Fruit fly (Drosophila melanogaster) whole organism, embryonic: ENCODE data around the gene Nepl18.

ENCODE experiments used
- Ada2b ChIP-seq: fragments of 200-800 bp; sonication (Bioruptor generic); IDR thresholded peaks from 2 replicates; pipeline ENCODE4 v1.3.6; 2022; ENCODE audit warnings: missing biosample characterization, missing genetic modification characterization
- Bdp1 ChIP-seq: fragments of 200-800 bp; sonication (Bioruptor generic); optimal IDR thresholded peaks from 3 replicates; lab custom pipeline; 2016; ENCODE audit warnings: missing biosample characterization, missing genetic modification characterization
- CG10462 ChIP-seq: fragments of 200-800 bp; sonication (Bioruptor generic); optimal IDR thresholded peaks from 2 replicates; lab custom pipeline; 2016; ENCODE audit warnings: missing biosample characterization, missing genetic modification characterization
- CG11695 ChIP-seq: fragments of 200-800 bp; sonication (Bioruptor generic); IDR thresholded peaks from 3 replicates; pipeline ENCODE4 v1.3.6; 2022; ENCODE audit warnings: missing biosample characterization, missing genetic modification characterization
- CG11696 ChIP-seq: fragments of 200-800 bp; sonication (Bioruptor generic); IDR thresholded peaks from 2 replicates; pipeline ENCODE4 v1.3.6; 2022; ENCODE audit warnings: missing biosample characterization, missing genetic modification characterization
- CG14441 ChIP-seq: fragments of 200-800 bp; sonication (Bioruptor generic); IDR thresholded peaks from 2 replicates; pipeline ENCODE4 v1.3.6; 2022; ENCODE audit warnings: missing biosample characterization, missing genetic modification characterization
- CG1792 ChIP-seq: fragments of 200-800 bp; sonication (Bioruptor generic); optimal IDR thresholded peaks from 2 replicates; lab custom pipeline; 2016; ENCODE audit warnings: missing biosample characterization, missing genetic modification characterization
- CG2120 ChIP-seq: fragments of 200-800 bp; sonication (Bioruptor generic); optimal IDR thresholded peaks from 3 replicates; lab custom pipeline; 2016; ENCODE audit warnings: missing biosample characterization, missing genetic modification characterization
- CG30403 ChIP-seq: fragments of 200-800 bp; sonication (Bioruptor generic); optimal IDR thresholded peaks from 3 replicates; lab custom pipeline; 2016; ENCODE audit warnings: missing biosample characterization, missing genetic modification characterization
- CG3065 ChIP-seq: fragments of 200-800 bp; sonication (Bioruptor generic); optimal IDR thresholded peaks from 2 replicates; lab custom pipeline; 2016; ENCODE audit warnings: missing biosample characterization, missing genetic modification characterization
- CG32772 ChIP-seq: fragments of 200-800 bp; sonication (Bioruptor generic); IDR thresholded peaks from 2 replicates; pipeline ENCODE4 v1.3.6; 2022; ENCODE audit warnings: missing biosample characterization, missing genetic modification characterization
- CG34224 ChIP-seq: fragments of 200-800 bp; sonication (Bioruptor generic); IDR thresholded peaks from 3 replicates; pipeline ENCODE4 v1.3.6; 2022; ENCODE audit warnings: missing biosample characterization, missing genetic modification characterization; ENCODE audit not compliant: partially characterized antibody
- CG3726 ChIP-seq: fragments of 200-800 bp; sonication (Bioruptor generic); IDR thresholded peaks from 3 replicates; pipeline ENCODE4, ENCODE4 v1.3.6; 2022; ENCODE audit warnings: missing biosample characterization, missing genetic modification characterization
- CG3847 ChIP-seq: fragments of 200-800 bp; sonication (Bioruptor generic); IDR thresholded peaks from 2 replicates; pipeline ENCODE4 v1.3.6; 2022; ENCODE audit warnings: missing biosample characterization, missing genetic modification characterization
- CG4282 ChIP-seq: fragments of 200-800 bp; sonication (Bioruptor generic); optimal IDR thresholded peaks from 2 replicates; lab custom pipeline; 2016; ENCODE audit warnings: missing biosample characterization, missing genetic modification characterization
- CG6813 ChIP-seq: fragments of 200-800 bp; sonication (Bioruptor generic); optimal IDR thresholded peaks from 2 replicates; lab custom pipeline; 2017; ENCODE audit warnings: missing biosample characterization, missing genetic modification characterization, mild to moderate bottlenecking, moderate library complexity, missing genetic modification reagents
- CG8281 ChIP-seq: fragments of 200-800 bp; sonication (Bioruptor generic); optimal IDR thresholded peaks from 2 replicates; lab custom pipeline; 2018; ENCODE audit warnings: missing biosample characterization, mild to moderate bottlenecking, missing genetic modification characterization, moderate library complexity
- CG8765 ChIP-seq: fragments of 200-800 bp; sonication (Bioruptor generic); IDR thresholded peaks from 2 replicates; pipeline ENCODE4 v1.3.6; 2022; ENCODE audit warnings: missing biosample characterization, missing genetic modification characterization
- Dek ChIP-seq: fragments of 200-800 bp; sonication (Bioruptor generic); optimal IDR thresholded peaks from 3 replicates; lab custom pipeline; 2019; ENCODE audit warnings: missing biosample characterization, mild to moderate bottlenecking, missing genetic modification characterization, moderate library complexity
- Dip2 ChIP-seq: fragments of 200-800 bp; sonication (Bioruptor generic); IDR thresholded peaks from 2 replicates; pipeline ENCODE4 v1.3.6; 2022; ENCODE audit warnings: missing biosample characterization, missing genetic modification characterization
- Hey ChIP-seq: fragments of 200-800 bp; sonication (Bioruptor generic); optimal IDR thresholded peaks from 3 replicates; lab custom pipeline; 2018; ENCODE audit warnings: missing biosample characterization, mild to moderate bottlenecking, missing genetic modification characterization
- Hmr ChIP-seq: fragments of 200-800 bp; sonication (Bioruptor generic); optimal IDR thresholded peaks from 3 replicates; lab custom pipeline; 2017; ENCODE audit warnings: mild to moderate bottlenecking, missing biosample characterization, missing genetic modification reagents, missing genetic modification characterization
- MBD-R2 ChIP-seq: fragments of 200-800 bp; sonication (Bioruptor generic); IDR thresholded peaks from 2 replicates; pipeline ENCODE4 v1.3.6; 2022; ENCODE audit warnings: missing biosample characterization, missing genetic modification characterization
- NFAT ChIP-seq: fragments of 200-800 bp; sonication (Bioruptor generic); IDR thresholded peaks from 2 replicates; pipeline ENCODE4 v1.3.6; 2022; ENCODE audit warnings: missing biosample characterization, missing genetic modification characterization
- NfI ChIP-seq: fragments of 200-800 bp; sonication (Bioruptor generic); optimal IDR thresholded peaks from 3 replicates; lab custom pipeline; 2018; ENCODE audit warnings: missing biosample characterization, mild to moderate bottlenecking, missing genetic modification characterization, moderate library complexity
- PHDP ChIP-seq: fragments of 200-800 bp; sonication (Bioruptor generic); optimal IDR thresholded peaks from 3 replicates; lab custom pipeline; 2018; ENCODE audit warnings: missing biosample characterization, mild to moderate bottlenecking, missing genetic modification characterization, moderate library complexity
- Sox102F ChIP-seq: fragments of 200-800 bp; sonication (Bioruptor generic); optimal IDR thresholded peaks from 2 replicates; lab custom pipeline; 2018; ENCODE audit warnings: missing biosample characterization, mild to moderate bottlenecking, missing genetic modification characterization, moderate library complexity
- Stat92E ChIP-seq, 3 experiments: fragments of >200 bp in 2 of 3; fragments of 200-800 bp in 1 of 3; sonication (Bioruptor generic) in 1 of 3; optimal IDR thresholded peaks; 2 replicates each; lab custom pipeline; 2017 to 2019; ENCODE audit warnings: missing biosample characterization in 3 of 3, missing genetic modification characterization in 3 of 3, mild to moderate bottlenecking in 1 of 3, moderate library complexity in 1 of 3
- Taf1 ChIP-seq: fragments of 200-800 bp; sonication (Bioruptor generic); IDR thresholded peaks from 2 replicates; pipeline ENCODE4 v1.3.6; 2022; ENCODE audit warnings: missing biosample characterization, missing genetic modification characterization
- Xrp1 ChIP-seq: fragments of 200-800 bp; sonication (Bioruptor generic); IDR thresholded peaks from 2 replicates; pipeline ENCODE4 v1.3.6; 2022; ENCODE audit warnings: missing biosample characterization, missing genetic modification characterization
- ac ChIP-seq: fragments of 200-800 bp; sonication (Bioruptor generic); optimal IDR thresholded peaks from 3 replicates; lab custom pipeline; 2017; ENCODE audit warnings: missing biosample characterization, mild to moderate bottlenecking, missing genetic modification characterization
- al ChIP-seq: fragments of 200-800 bp; sonication (Bioruptor generic); IDR thresholded peaks from 2 replicates; pipeline ENCODE4 v1.3.6; 2022; ENCODE audit warnings: missing biosample characterization, missing genetic modification characterization
- ato ChIP-seq: fragments of 200-800 bp; sonication (Bioruptor generic); IDR thresholded peaks from 2 replicates; pipeline ENCODE4 v1.3.6; 2022; ENCODE audit warnings: missing biosample characterization, missing genetic modification characterization; ENCODE audit not compliant: partially characterized antibody
- br ChIP-seq: fragments of >200 bp; optimal IDR thresholded peaks from 2 replicates; lab custom pipeline; 2017
- ci ChIP-seq: fragments of 200-800 bp; sonication (Bioruptor generic); IDR thresholded peaks from 3 replicates; pipeline ENCODE4 v1.3.6; 2022; ENCODE audit warnings: missing biosample characterization, missing genetic modification characterization
- dysf ChIP-seq: fragments of 200-800 bp; sonication (Bioruptor generic); IDR thresholded peaks from 3 replicates; pipeline ENCODE4 v1.3.6; 2022; ENCODE audit warnings: missing biosample characterization, missing genetic modification characterization
- exex ChIP-seq: fragments of 200-800 bp; sonication (Bioruptor generic); optimal IDR thresholded peaks from 4 replicates; lab custom pipeline; 2018; ENCODE audit warnings: missing biosample characterization, mild to moderate bottlenecking, missing genetic modification characterization, moderate library complexity
- fd64A ChIP-seq: fragments of 200-800 bp; sonication (Bioruptor generic); optimal IDR thresholded peaks from 3 replicates; lab custom pipeline; 2018; ENCODE audit warnings: missing biosample characterization, mild to moderate bottlenecking, missing genetic modification characterization
- gem ChIP-seq: fragments of 200-800 bp; sonication (Bioruptor generic); optimal IDR thresholded peaks from 2 replicates; lab custom pipeline; 2019; ENCODE audit warnings: missing biosample characterization, mild to moderate bottlenecking, missing genetic modification characterization, moderate library complexity
- gsb ChIP-seq: fragments of 200-800 bp; sonication (Bioruptor generic); IDR thresholded peaks from 2 replicates; pipeline ENCODE4 v1.3.6; 2022; ENCODE audit warnings: missing biosample characterization, missing genetic modification characterization
- gt ChIP-seq: fragments of 200-800 bp; sonication (Bioruptor generic); IDR thresholded peaks from 2 replicates; pipeline ENCODE4 v1.3.6; 2022; ENCODE audit warnings: missing biosample characterization, missing genetic modification characterization
- h ChIP-seq: fragments of >200 bp; optimal IDR thresholded peaks from 2 replicates; lab custom pipeline; 2017
- hbn ChIP-seq: fragments of 200-800 bp; sonication (Bioruptor generic); IDR thresholded peaks from 2 replicates; pipeline ENCODE4 v1.3.6; 2022; ENCODE audit warnings: missing biosample characterization, missing genetic modification characterization; ENCODE audit not compliant: partially characterized antibody
- odd ChIP-seq: fragments of 200-800 bp; sonication (Bioruptor generic); optimal IDR thresholded peaks from 2 replicates; lab custom pipeline; 2017; ENCODE audit warnings: missing biosample characterization, mild to moderate bottlenecking, missing genetic modification characterization
- row ChIP-seq: fragments of 200-800 bp; sonication (Bioruptor generic); IDR thresholded peaks from 3 replicates; pipeline ENCODE4 v1.3.6; 2022; ENCODE audit warnings: missing biosample characterization, missing genetic modification characterization
- salm ChIP-seq: fragments of 200-800 bp; sonication (Bioruptor generic); optimal IDR thresholded peaks from 2 replicates; lab custom pipeline; 2018; ENCODE audit warnings: missing biosample characterization, mild to moderate bottlenecking, missing genetic modification characterization
- tll ChIP-seq, 2 experiments: fragments of 200-800 bp in 1 of 2; fragments of >200 bp in 1 of 2; sonication (Bioruptor generic) in 1 of 2; optimal IDR thresholded peaks; 2 replicates each; lab custom pipeline; 2017 to 2019; ENCODE audit warnings: missing biosample characterization in 2 of 2, missing genetic modification characterization in 2 of 2, mild to moderate bottlenecking in 1 of 2, moderate library complexity in 1 of 2
- trem ChIP-seq: fragments of 200-800 bp; optimal IDR thresholded peaks from 3 replicates; lab custom pipeline; 2019; ENCODE audit warnings: missing biosample characterization, mild to moderate bottlenecking, missing genetic modification characterization, moderate library complexity
- vfl ChIP-seq: fragments of 200-800 bp; sonication (Bioruptor generic); optimal IDR thresholded peaks from 2 replicates; lab custom pipeline; 2016; ENCODE audit warnings: missing biosample characterization, missing genetic modification characterization

Nepl18 gene

DNA sequence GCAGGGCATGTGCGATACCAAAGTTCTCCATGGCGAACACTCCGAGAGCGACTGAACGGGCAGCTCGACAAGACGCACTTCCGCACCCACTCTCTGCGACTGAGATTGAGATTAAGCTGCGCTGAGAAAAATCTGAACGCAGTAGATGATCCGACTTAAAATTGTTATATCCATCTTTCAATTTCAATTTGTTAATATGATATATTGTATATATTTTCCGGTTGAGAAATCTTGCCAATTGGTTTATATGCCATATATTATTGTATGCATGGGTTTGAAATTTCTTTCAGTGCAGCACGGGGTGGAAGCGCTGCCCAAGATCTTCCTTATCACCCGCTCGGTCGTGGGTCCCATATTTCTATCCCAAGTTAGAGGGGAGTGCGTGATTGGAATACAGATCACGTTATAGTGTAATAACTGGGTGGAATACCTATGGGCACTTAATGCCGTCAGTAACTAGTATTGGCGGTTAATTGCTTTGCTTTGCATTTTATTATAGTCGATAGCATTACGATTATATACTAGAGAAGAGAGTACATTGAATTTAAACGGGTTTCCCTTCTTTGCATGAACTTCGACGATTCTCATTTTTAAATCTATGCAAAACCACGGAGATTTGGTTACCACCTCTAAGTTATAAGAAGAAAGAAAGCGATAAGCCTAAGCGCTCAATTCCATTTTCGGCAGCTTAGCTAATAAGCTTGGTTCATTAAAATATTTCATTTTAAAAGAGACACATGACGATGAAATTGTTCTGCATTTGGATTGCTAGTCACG lies 4.8 kb downstream of the Nepl18 start, which contains the start of the genes Nepl19 and Nepl20 (continued):
- TF ChIP-seq Hmr (GFP tag; lab: Kevin White, UChicago) (peak; percentile 85), CG1792 (GFP tag; lab: Kevin White, UChicago) (peak; percentile 25), CG32772 (peak; percentile 83), h (lab: Kevin White, UChicago) (no peak), CG6813 (GFP tag; lab: Kevin White, UChicago) (peak; percentile 72), fd64A (GFP tag; lab: Kevin White, UChicago) (peak; percentile 50), salm (tag; lab: Kevin White, UChicago) (peak; percentile 45), ci (GFP tag; lab: Robert Waterston, UW) (peak; percentile 88), CG8765 (GFP tag; lab: Robert Waterston, UW) (peak; percentile 37; the same call in 1 of the 2 replicates), MBD-R2 (GFP tag; lab: Robert Waterston, UW) (peak; percentile 53; the same call in 1 of the 2 replicates), ac (peak; percentile 2), Xrp1 (GFP tag; lab: Robert Waterston, UW) (peak; percentile 91), CG11696 (GFP tag; lab: Robert Waterston, UW) (peak; percentile 59; the same call in 1 of the 2 replicates), CG10462 (GFP tag; lab: Kevin White, UChicago) (peak; percentile 55), Ada2b (GFP tag; lab: Robert Waterston, UW) (peak; percentile 77), gt (GFP tag; lab: Robert Waterston, UW) (peak; percentile 50), Sox102F (GFP tag; lab: Kevin White, UChicago) (peak; percentile 79), Taf1 (0 out of 2 replicates have a peak, but pooled peaks have one; percentile 25), odd (GFP tag; lab: Kevin White, UChicago) (peak; percentile 41), al (GFP tag; lab: Robert Waterston, UW) (peak; percentile 49; the same call in 1 of the 2 replicates), NFAT (GFP tag; lab: Robert Waterston, UW) (peak; percentile 46; the same call in 1 of the 2 replicates), CG30403 (GFP tag; lab: Kevin White, UChicago) (peak; percentile 81), CG3847 (GFP tag; lab: Robert Waterston, UW) (peak; percentile 74), CG11695 (GFP tag; lab: Robert Waterston, UW) (peak; percentile 86; the same call in 2 of the 3 replicates), Bdp1 (GFP tag; lab: Kevin White, UChicago) (peak; percentile 8), Hey (tag; lab: Kevin White, UChicago) (no peak), Stat92E (GFP tag; optimal IDR thresholded peaks at IDR 0.05; lab: Kevin White, UChicago) (no peak), CG2120 (GFP tag; lab: Kevin White, UChicago) (peak; percentile 87), Dip2 (GFP tag; lab: Robert Waterston, UW) (no peak), CG3065 (GFP tag; lab: Kevin White, UChicago) (no peak), trem (tag; lab: Kevin White, UChicago) (peak; percentile 50), gem (tag; lab: Kevin White, UChicago) (peak; percentile 88), vfl (GFP tag; lab: Kevin White, UChicago) (peak; percentile 71), PHDP (no peak), exex (tag; lab: Kevin White, UChicago) (peak; percentile 21), tll (GFP tag; optimal IDR thresholded peaks at IDR 0.05; lab: Kevin White, UChicago) (no peak), br (lab: Kevin White, UChicago) (no peak), gsb (GFP tag; lab: Robert Waterston, UW) (peak; percentile 78), dysf (peak; percentile 89), CG14441 (peak; percentile 79), ato (GFP tag; lab: Robert Waterston, UW) (no peak), CG34224 (no peak), CG3726 (0 out of 3 replicates have a peak, but pooled peaks have one; percentile 30), CG4282 (GFP tag; lab: Kevin White, UChicago) (no peak), CG8281 (tag; lab: Kevin White, UChicago) (peak; percentile 37), NfI (peak; percentile 51), row (GFP tag; lab: Robert Waterston, UW) (peak; percentile 88), hbn (GFP tag; lab: Robert Waterston, UW) (no peak), Dek (tag; lab: Kevin White, UChicago) (peak; percentile 67)
